Worm (Caenorhabditis elegans) whole organism, mixed stage, embryonic: Measurements from ENCODE around the gene idhg-1.
A peak's percentile ranks its signal among the peaks of the same experiment; 100 is the strongest.

Experiments
- M03D4.4 ChIP-seq: sonication (generic microtip); optimal IDR thresholded peaks from 2 replicates; lab custom pipeline; 2017; ENCODE audit warnings: mild to moderate bottlenecking, missing genetic modification characterization, missing compliant biosample characterization
- bed-3 ChIP-seq: fragments of 200-800 bp; sonication (Bioruptor generic); optimal IDR thresholded peaks from 3 replicates; lab custom pipeline; 2018; ENCODE audit warnings: mild to moderate bottlenecking, missing genetic modification characterization, moderate library complexity, missing compliant biosample characterization
- blmp-1 ChIP-seq: fragments of 150-350 bp; optimal IDR thresholded peaks from 2 replicates; lab custom pipeline; 2014; ENCODE audit warnings: missing biosample characterization, missing genetic modification characterization
- ceh-39 ChIP-seq: fragments of 150-350 bp; optimal IDR thresholded peaks from 2 replicates; lab custom pipeline; 2014; ENCODE audit warnings: missing biosample characterization, missing genetic modification characterization
- ceh-43 ChIP-seq: fragments of 200-800 bp; sonication (Bioruptor generic); optimal IDR thresholded peaks from 2 replicates; lab custom pipeline; 2018; ENCODE audit warnings: mild to moderate bottlenecking, missing genetic modification characterization, moderate library complexity, missing compliant biosample characterization
- ceh-83 ChIP-seq: fragments of 200-800 bp; sonication (Bioruptor generic); optimal IDR thresholded peaks from 2 replicates; lab custom pipeline; 2018; ENCODE audit warnings: mild to moderate bottlenecking, missing genetic modification characterization, missing compliant biosample characterization
- ces-1 ChIP-seq: fragments of 150-350 bp; optimal IDR thresholded peaks from 2 replicates; lab custom pipeline; 2014; ENCODE audit warnings: missing biosample characterization, missing genetic modification reagents, missing genetic modification characterization
- cnd-1 ChIP-seq: fragments of 200-800 bp; sonication (Bioruptor generic); optimal IDR thresholded peaks from 2 replicates; lab custom pipeline; 2018; ENCODE audit warnings: mild to moderate bottlenecking, missing genetic modification characterization, missing compliant biosample characterization
- drap-1 ChIP-seq: fragments of 200-800 bp; sonication (Bioruptor generic); optimal IDR thresholded peaks from 3 replicates; lab custom pipeline; 2018; ENCODE audit warnings: mild to moderate bottlenecking, missing genetic modification characterization, missing compliant biosample characterization
- elt-1 ChIP-seq: sonication (generic microtip); optimal IDR thresholded peaks from 2 replicates; lab custom pipeline; 2017; ENCODE audit warnings: missing genetic modification characterization, mild to moderate bottlenecking, missing compliant biosample characterization, antibody characterized with exemption, moderate library complexity, borderline replicate concordance; ENCODE audit not compliant: insufficient read depth
- elt-3 ChIP-seq: fragments of 150-350 bp; optimal IDR thresholded peaks from 2 replicates; lab custom pipeline; 2014; ENCODE audit warnings: missing biosample characterization, missing genetic modification characterization
- flh-1 ChIP-seq: fragments of 200-800 bp; sonication (Bioruptor generic); optimal IDR thresholded peaks from 2 replicates; lab custom pipeline; 2018; ENCODE audit warnings: mild to moderate bottlenecking, missing genetic modification characterization, moderate library complexity, missing compliant biosample characterization
- ham-2 ChIP-seq: fragments of 200-800 bp; sonication (Bioruptor generic); optimal IDR thresholded peaks from 2 replicates; lab custom pipeline; 2018; ENCODE audit warnings: mild to moderate bottlenecking, missing genetic modification characterization, missing compliant biosample characterization
- hlh-1 ChIP-seq: fragments of 150-350 bp; optimal IDR thresholded peaks from 2 replicates; lab custom pipeline; 2014; ENCODE audit warnings: missing biosample characterization, missing genetic modification reagents, missing genetic modification characterization
- lin-13 ChIP-seq: fragments of 150-350 bp; optimal IDR thresholded peaks from 2 replicates; lab custom pipeline; 2014; ENCODE audit warnings: missing biosample characterization, missing genetic modification characterization
- lin-32 ChIP-seq: fragments of 200-800 bp; sonication (Bioruptor generic); optimal IDR thresholded peaks from 2 replicates; lab custom pipeline; 2018; ENCODE audit warnings: mild to moderate bottlenecking, missing genetic modification characterization, missing compliant biosample characterization
- lsy-2 ChIP-seq: fragments of 150-350 bp; optimal IDR thresholded peaks from 2 replicates; lab custom pipeline; 2014; ENCODE audit warnings: missing biosample characterization, missing genetic modification characterization
- mab-5 ChIP-seq: fragments of 150-350 bp; optimal IDR thresholded peaks from 2 replicates; lab custom pipeline; 2014; ENCODE audit warnings: missing biosample characterization, missing genetic modification characterization
- mep-1 ChIP-seq: fragments of 150-350 bp; optimal IDR thresholded peaks from 2 replicates; lab custom pipeline; 2017; ENCODE audit warnings: missing biosample characterization, missing genetic modification reagents, missing genetic modification characterization, inconsistent platforms
- mls-2 ChIP-seq: sonication (generic microtip); optimal IDR thresholded peaks from 2 replicates; lab custom pipeline; 2016; ENCODE audit warnings: mild to moderate bottlenecking, missing genetic modification characterization, moderate library complexity, missing compliant biosample characterization
- nhr-12 ChIP-seq: fragments of 150-350 bp; optimal IDR thresholded peaks from 2 replicates; lab custom pipeline; 2014; ENCODE audit warnings: missing biosample characterization, missing genetic modification characterization
- nhr-2 ChIP-seq: fragments of 150-350 bp; optimal IDR thresholded peaks from 2 replicates; lab custom pipeline; 2014; ENCODE audit warnings: missing biosample characterization, missing genetic modification characterization
- nhr-237 ChIP-seq: fragments of 150-350 bp; optimal IDR thresholded peaks from 2 replicates; lab custom pipeline; 2014; ENCODE audit warnings: missing biosample characterization, missing genetic modification characterization
- nhr-28 ChIP-seq: fragments of 150-350 bp; optimal IDR thresholded peaks from 2 replicates; lab custom pipeline; 2014; ENCODE audit warnings: missing biosample characterization, missing genetic modification characterization
- nhr-76 ChIP-seq: sonication (generic microtip); optimal IDR thresholded peaks from 2 replicates; lab custom pipeline; 2017; ENCODE audit warnings: missing biosample characterization, missing genetic modification characterization
- pha-4 ChIP-seq: fragments of 150-350 bp; optimal IDR thresholded peaks from 2 replicates; lab custom pipeline; 2018; ENCODE audit warnings: missing biosample characterization, missing genetic modification reagents, missing genetic modification characterization
- sem-2 ChIP-seq: fragments of 200-800 bp; sonication (Bioruptor generic); optimal IDR thresholded peaks from 2 replicates; lab custom pipeline; 2018; ENCODE audit warnings: mild to moderate bottlenecking, missing genetic modification characterization, missing compliant biosample characterization
- snpc-4 ChIP-seq: fragments of 150-350 bp; optimal IDR thresholded peaks from 2 replicates; lab custom pipeline; 2014; ENCODE audit warnings: missing biosample characterization, missing genetic modification characterization
- sptf-1 ChIP-seq: sonication (generic microtip); optimal IDR thresholded peaks from 2 replicates; lab custom pipeline; 2017; ENCODE audit warnings: mild to moderate bottlenecking, missing genetic modification characterization, moderate library complexity, missing compliant biosample characterization
- tbx-8 ChIP-seq: fragments of 200-800 bp; sonication (Bioruptor generic); optimal IDR thresholded peaks from 2 replicates; lab custom pipeline; 2018; ENCODE audit warnings: mild to moderate bottlenecking, missing genetic modification characterization, moderate library complexity, missing compliant biosample characterization
- unc-120 ChIP-seq: sonication (generic microtip); optimal IDR thresholded peaks from 2 replicates; lab custom pipeline; 2017; ENCODE audit warnings: missing genetic modification characterization, missing compliant biosample characterization; ENCODE audit not compliant: poor library complexity, severe bottlenecking
- unc-39 ChIP-seq: fragments of 150-350 bp; optimal IDR thresholded peaks from 2 replicates; lab custom pipeline; 2014; ENCODE audit warnings: missing biosample characterization, missing genetic modification characterization
- unc-62 ChIP-seq: fragments of 150-350 bp; optimal IDR thresholded peaks from 2 replicates; lab custom pipeline; 2014; ENCODE audit warnings: missing biosample characterization, missing genetic modification reagents, missing genetic modification characterization
- zip-8 ChIP-seq: fragments of 150-350 bp; optimal IDR thresholded peaks from 2 replicates; lab custom pipeline; 2014; ENCODE audit warnings: missing biosample characterization, missing genetic modification characterization
- ztf-11 ChIP-seq: fragments of 150-350 bp; optimal IDR thresholded peaks from 2 replicates; lab custom pipeline; 2014; ENCODE audit warnings: missing biosample characterization, missing genetic modification characterization

Gene idhg-1

ce11 chrIII:4568455-4568854 is at the start of gene idhg-1:
Gene idhg-1, plus strand, starts transcription at chrIII:4568797.
- peak; percentile 90 for TF ChIP-seq sem-2 (GFP tag; lab: Kevin White, UChicago)
- peak; percentile 70 for TF ChIP-seq lin-13 (tag; lab: Kevin White, UChicago)
- no peak for TF ChIP-seq snpc-4
- TF ChIP-seq elt-3 (tag; lab: Kevin White, UChicago) = peak; percentile 66
- peak; percentile 98 for TF ChIP-seq unc-120
- peak; percentile 98 for TF ChIP-seq sptf-1 (tag; lab: Kevin White, UChicago)
- TF ChIP-seq blmp-1 (tag; lab: Kevin White, UChicago) = peak; percentile 92
- TF ChIP-seq elt-1 (tag; lab: Kevin White, UChicago) = peak; percentile 95
- peak; percentile 90 for TF ChIP-seq flh-1 (GFP tag; lab: Kevin White, UChicago)
- TF ChIP-seq nhr-237 = peak; percentile 35
- TF ChIP-seq mab-5 = peak; percentile 91
- TF ChIP-seq nhr-2 = no peak
- peak; percentile 97 for TF ChIP-seq M03D4.4 (tag; lab: Kevin White, UChicago)
- peak; percentile 95 for TF ChIP-seq ceh-43
- peak; percentile 87 for TF ChIP-seq bed-3 (GFP tag; lab: Kevin White, UChicago)
- peak; percentile 99 for TF ChIP-seq mls-2 (tag; lab: Kevin White, UChicago)
- peak; percentile 64 for TF ChIP-seq unc-62
- TF ChIP-seq lin-32 (GFP tag; lab: Kevin White, UChicago) = peak; percentile 85
- peak; percentile 96 for TF ChIP-seq nhr-76 (tag; lab: Kevin White, UChicago)
- peak; percentile 82 for TF ChIP-seq nhr-12 (tag; lab: Kevin White, UChicago)
- TF ChIP-seq nhr-28 = peak; percentile 61
- peak; percentile 31 for TF ChIP-seq ceh-39
- peak; percentile 96 for TF ChIP-seq drap-1
- peak; percentile 90 for TF ChIP-seq ham-2
- peak; percentile 97 for TF ChIP-seq ztf-11
- peak; percentile 70 for TF ChIP-seq pha-4 (tag; lab: Kevin White, UChicago)
- peak; percentile 91 for TF ChIP-seq ceh-83 (GFP tag; lab: Kevin White, UChicago)
- peak; percentile 93 for TF ChIP-seq tbx-8 (GFP tag; lab: Kevin White, UChicago)
- TF ChIP-seq zip-8 (tag; lab: Kevin White, UChicago) = peak; percentile 24
- TF ChIP-seq ces-1 (GFP tag; lab: Kevin White, UChicago) = peak; percentile 56
- TF ChIP-seq unc-39 (tag; lab: Kevin White, UChicago) = peak; percentile 83
- peak; percentile 95 for TF ChIP-seq cnd-1 (tag; lab: Kevin White, UChicago)
- TF ChIP-seq lsy-2 (tag; lab: Kevin White, UChicago) = peak; percentile 79
- TF ChIP-seq hlh-1 (tag; lab: Kevin White, UChicago) = peak; percentile 94
- peak; percentile 93 for TF ChIP-seq mep-1 (tag; lab: Kevin White, UChicago)

ce11 chrIII:4519410-4519809 is 49.2 kb upstream of the idhg-1 start:
- no peak for TF ChIP-seq lin-13 (tag; lab: Kevin White, UChicago)
- no peak for TF ChIP-seq M03D4.4 (tag; lab: Kevin White, UChicago)
- no peak for TF ChIP-seq nhr-28
- peak; percentile 55 for TF ChIP-seq lin-32 (GFP tag; lab: Kevin White, UChicago)
- no peak for TF ChIP-seq zip-8 (tag; lab: Kevin White, UChicago)
- no peak for TF ChIP-seq ceh-83 (GFP tag; lab: Kevin White, UChicago)
- TF ChIP-seq snpc-4 = no peak
- no peak for TF ChIP-seq unc-120
- TF ChIP-seq pha-4 (tag; lab: Kevin White, UChicago) = no peak
- TF ChIP-seq ham-2 = no peak
- no peak for TF ChIP-seq sem-2 (GFP tag; lab: Kevin White, UChicago)
- TF ChIP-seq cnd-1 (tag; lab: Kevin White, UChicago) = peak; percentile 77
- TF ChIP-seq ceh-39 = no peak
- TF ChIP-seq nhr-76 (tag; lab: Kevin White, UChicago) = no peak
- no peak for TF ChIP-seq unc-39 (tag; lab: Kevin White, UChicago)
- TF ChIP-seq ztf-11 = no peak
- TF ChIP-seq nhr-12 (tag; lab: Kevin White, UChicago) = no peak
- no peak for TF ChIP-seq bed-3 (GFP tag; lab: Kevin White, UChicago)
- TF ChIP-seq ceh-43 = peak; percentile 52
- no peak for TF ChIP-seq mep-1 (tag; lab: Kevin White, UChicago)
- no peak for TF ChIP-seq blmp-1 (tag; lab: Kevin White, UChicago)
- no peak for TF ChIP-seq elt-3 (tag; lab: Kevin White, UChicago)
- TF ChIP-seq flh-1 (GFP tag; lab: Kevin White, UChicago) = no peak
- no peak for TF ChIP-seq tbx-8 (GFP tag; lab: Kevin White, UChicago)
- no peak for TF ChIP-seq elt-1 (tag; lab: Kevin White, UChicago)
- peak; percentile 67 for TF ChIP-seq ces-1 (GFP tag; lab: Kevin White, UChicago)
- peak; percentile 60 for TF ChIP-seq mls-2 (tag; lab: Kevin White, UChicago)
- no peak for TF ChIP-seq unc-62
- TF ChIP-seq nhr-2 = no peak
